Fruit fly (Drosophila melanogaster) whole organism, wandering third instar larva: ENCODE measurements around the gene rdog.

Experiments
- OdsH ChIP-seq: fragments of 200-800 bp; sonication (Bioruptor generic); optimal IDR thresholded peaks from 2 replicates; lab custom pipeline; 2016; ENCODE audit warnings: missing biosample characterization, mild to moderate bottlenecking, missing genetic modification characterization
- rgr ChIP-seq: fragments of 200-800 bp; sonication (Bioruptor generic); optimal IDR thresholded peaks from 3 replicates; lab custom pipeline; 2016; ENCODE audit warnings: missing biosample characterization, mild to moderate bottlenecking, missing genetic modification characterization

DNA sequence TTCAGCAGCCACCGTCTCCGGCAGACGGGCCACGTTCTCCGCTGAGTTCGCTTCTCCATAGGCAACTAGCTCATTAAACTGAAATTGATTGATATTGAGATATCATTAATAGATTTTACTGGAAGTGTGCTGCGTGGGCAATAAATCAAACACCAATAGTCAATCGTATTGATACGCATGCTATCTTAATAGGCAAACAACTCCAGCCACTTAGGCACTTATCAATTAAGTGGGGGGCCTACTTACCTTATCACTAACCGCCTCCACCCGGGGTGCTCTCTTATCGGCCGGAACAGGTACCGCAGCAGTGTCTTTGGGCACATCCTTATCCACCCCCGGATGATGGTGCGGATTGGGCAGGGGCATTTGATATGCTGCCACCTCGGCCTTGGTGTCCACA, 46.1 kb upstream of the rdog start:
- TF ChIP-seq OdsH (GFP tag; lab: Kevin White, UChicago) (no peak), rgr (no peak)
